Fruit fly (Drosophila melanogaster): Measurements from ENCODE around the gene CAH16.

Gene CAH16

dm6 chr3R:31259947-31260346, at the start of gene CAH16:
Gene CAH16, plus strand, starts transcription at chr3R:31260247.
- no peak for TF ChIP-seq CG17801 (GFP tag; optimal IDR thresholded peaks at IDR 0.05; ENCODE audit: partially characterized antibody)

dm6 chr3R:31210630-31211029, 49.4 kb upstream of the CAH16 start, which contains the start of gene chp:
Gene chp, minus strand, starts transcription at chr3R:31210730.
- no peak for TF ChIP-seq CG17801 (GFP tag; optimal IDR thresholded peaks at IDR 0.05; ENCODE audit: partially characterized antibody)

dm6 chr3R:31213227-31213626, 46.8 kb upstream of the CAH16 start, which contains the start of the genes Zwilch and CG1542:
Gene Zwilch, minus strand, starts transcription at chr3R:31213376.
Gene CG1542, plus strand, starts transcription at chr3R:31213458.
- TF ChIP-seq CG17801 (GFP tag; optimal IDR thresholded peaks at IDR 0.05; ENCODE audit: partially characterized antibody): peak; percentile 3

- peak; percentile 57 for TF ChIP-seq CG17801 (GFP tag; optimal IDR thresholded peaks at IDR 0.05; ENCODE audit: partially characterized antibody)
Measured at dm6 chr3R:31215830-31216229, 44.2 kb upstream of the CAH16 start, which contains the start of gene CG15561. Gene CG15561, minus strand, starts transcription at chr3R:31215942.

dm6 chr3R:31218214-31218876, 41.7 kb upstream of the CAH16 start:
- peak; percentile 12 for TF ChIP-seq CG17801 (GFP tag; optimal IDR thresholded peaks at IDR 0.05; ENCODE audit: partially characterized antibody)

- peak; percentile 46 for TF ChIP-seq CG17801 (GFP tag; optimal IDR thresholded peaks at IDR 0.05; ENCODE audit: partially characterized antibody)
Measured at dm6 chr3R:31218997-31219992, 40.8 kb upstream of the CAH16 start, which contains the start of gene ATPsynC. Gene ATPsynC, minus strand, starts transcription at chr3R:31219630.

dm6 chr3R:31220456-31221336, 39.4 kb upstream of the CAH16 start, which contains the start of gene CG12054:
Gene CG12054, plus strand, starts transcription at chr3R:31220702.
- peak; percentile 33 for TF ChIP-seq CG17801 (GFP tag; optimal IDR thresholded peaks at IDR 0.05; ENCODE audit: partially characterized antibody)

dm6 chr3R:31221337-31222047, 38.6 kb upstream of the CAH16 start:
- peak; percentile 22 for TF ChIP-seq CG17801 (GFP tag; optimal IDR thresholded peaks at IDR 0.05; ENCODE audit: partially characterized antibody)

dm6 chr3R:31222125-31222889, 37.7 kb upstream of the CAH16 start:
- no peak for TF ChIP-seq CG17801 (GFP tag; optimal IDR thresholded peaks at IDR 0.05; ENCODE audit: partially characterized antibody)

- TF ChIP-seq CG17801 (GFP tag; optimal IDR thresholded peaks at IDR 0.05; ENCODE audit: partially characterized antibody): no peak
Measured at dm6 chr3R:31222890-31223569, 37.0 kb upstream of the CAH16 start.

dm6 chr3R:31223971-31224860, 35.8 kb upstream of the CAH16 start:
- TF ChIP-seq CG17801 (GFP tag; optimal IDR thresholded peaks at IDR 0.05; ENCODE audit: partially characterized antibody): no peak
